Fruit fly (Drosophila melanogaster): Measurements from ENCODE around the gene LManIII.

LManIII gene

DNA sequence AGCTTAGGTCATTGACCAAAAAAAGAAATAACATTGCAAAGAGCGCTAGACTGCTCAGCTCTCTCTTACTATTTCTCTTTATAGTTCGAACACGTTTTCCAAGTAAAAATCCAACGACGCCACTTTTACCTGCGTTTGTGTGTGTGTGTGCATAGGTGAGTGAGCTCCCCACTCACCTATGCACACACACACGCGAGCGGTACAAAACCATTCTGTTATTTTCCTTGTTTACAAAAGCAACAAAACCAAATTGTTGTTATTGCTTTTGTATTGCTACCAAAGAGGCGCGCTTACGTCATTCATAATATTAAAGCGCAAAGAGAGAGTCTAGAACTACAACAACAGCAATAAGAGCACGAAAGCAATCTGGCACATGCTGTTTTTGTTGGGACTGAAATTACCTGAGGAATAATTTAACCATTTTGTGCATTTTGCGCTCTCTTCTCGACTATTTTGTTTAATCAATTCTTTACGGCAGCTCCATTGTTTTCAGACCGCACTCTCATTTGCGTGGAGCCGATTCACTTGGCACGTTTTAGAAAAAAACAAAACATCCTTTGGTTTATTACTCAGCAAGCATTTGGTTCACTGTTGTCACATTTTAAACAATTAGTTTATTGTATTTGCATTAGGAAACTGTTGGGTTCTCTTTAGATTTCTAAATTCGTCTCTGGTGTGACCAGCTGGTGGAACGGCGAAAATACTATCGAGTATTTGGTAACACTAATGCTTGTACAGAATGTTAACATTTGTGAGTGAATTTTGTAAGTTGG lies 28.3 kb downstream of the LManIII start, which contains the start of gene raw (continued):
- TF ChIP-seq Dip2 (GFP tag; IDR thresholded peaks at IDR 0.05) (no peak), sisA (GFP tag; IDR thresholded peaks at IDR 0.05) (no peak), Dref (GFP tag; IDR thresholded peaks at IDR 0.05) (no peak), CG1529 (GFP tag; optimal IDR thresholded peaks at IDR 0.05) (no peak), CG8924 (tag; optimal IDR thresholded peaks at IDR 0.05) (peak; percentile 85), sim (GFP tag; IDR thresholded peaks at IDR 0.05) (no peak), CG7928 (GFP tag; optimal IDR thresholded peaks at IDR 0.05) (no peak), CG6654 (GFP tag; optimal IDR thresholded peaks at IDR 0.05) (no peak), CG31388 (GFP tag; optimal IDR thresholded peaks at IDR 0.05) (no peak), Max (GFP tag; optimal IDR thresholded peaks at IDR 0.05) (no peak), lola (GFP tag; optimal IDR thresholded peaks at IDR 0.05) (no peak), Hmr (GFP tag; optimal IDR thresholded peaks at IDR 0.05) (peak; percentile 29), Lpt (GFP tag; optimal IDR thresholded peaks at IDR 0.05) (no peak), Dip3 (GFP tag; optimal IDR thresholded peaks at IDR 0.05) (no peak), CG11456 (GFP tag; IDR thresholded peaks at IDR 0.05) (no peak), CG17385 (GFP tag; optimal IDR thresholded peaks at IDR 0.05) (peak; percentile 52), al (GFP tag; IDR thresholded peaks at IDR 0.05) (no peak), YL-1 (GFP tag; optimal IDR thresholded peaks at IDR 0.05) (peak; percentile 16), Fer2 (tag; optimal IDR thresholded peaks at IDR 0.05) (no peak), wdn (GFP tag; IDR thresholded peaks at IDR 0.05) (no peak), sd (tag; optimal IDR thresholded peaks at IDR 0.05) (peak; percentile 60), D19A (tag; optimal IDR thresholded peaks at IDR 0.05) (no peak), dati (GFP tag; IDR thresholded peaks at IDR 0.05) (no peak), ERR (GFP tag; optimal IDR thresholded peaks at IDR 0.05) (no peak), CG18011 (GFP tag; optimal IDR thresholded peaks at IDR 0.05) (no peak), Atf-2 (GFP tag; optimal IDR thresholded peaks at IDR 0.05) (no peak), Xrp1 (GFP tag; IDR thresholded peaks at IDR 0.05) (no peak), Fer1 (GFP tag; optimal IDR thresholded peaks at IDR 0.05) (peak; percentile 66), Tbp (GFP tag; optimal IDR thresholded peaks at IDR 0.05) (no peak), CkIIα-i1 (GFP tag; IDR thresholded peaks at IDR 0.05) (no peak), Side (GFP tag; optimal IDR thresholded peaks at IDR 0.05) (peak; percentile 42), grn (GFP tag; optimal IDR thresholded peaks at IDR 0.05) (no peak), ash1 (GFP tag; optimal IDR thresholded peaks at IDR 0.05) (no peak), HmgZ (tag; optimal IDR thresholded peaks at IDR 0.05) (no peak), pum (GFP tag; optimal IDR thresholded peaks at IDR 0.05) (no peak), CG6813 (GFP tag; optimal IDR thresholded peaks at IDR 0.05) (peak; percentile 6), CG11093 (GFP tag; IDR thresholded peaks at IDR 0.05) (no peak), CG5953 (GFP tag; IDR thresholded peaks at IDR 0.05) (no peak), croc (GFP tag; conservative IDR thresholded peaks at IDR 0.05) (no peak), br (optimal IDR thresholded peaks at IDR 0.05) (no peak), Med (GFP tag) (peak; percentile 75), tio (GFP tag; optimal IDR thresholded peaks at IDR 0.05) (no peak), CG5180 (GFP tag; optimal IDR thresholded peaks at IDR 0.05) (no peak), gro (GFP tag; optimal IDR thresholded peaks at IDR 0.05) (peak; percentile 17), CoRest (tag; optimal IDR thresholded peaks at IDR 0.05) (no peak), zen2 (GFP tag; IDR thresholded peaks at IDR 0.05; ENCODE audit: partially characterized antibody) (no peak), CG17612 (GFP tag; IDR thresholded peaks at IDR 0.05) (no peak), Dek (tag; optimal IDR thresholded peaks at IDR 0.05) (no peak), Myb (GFP tag; optimal IDR thresholded peaks at IDR 0.05) (no peak), sens-2 (GFP tag; IDR thresholded peaks at IDR 0.05) (no peak; the same call in 1 of the 2 replicates), CG10462 (GFP tag; optimal IDR thresholded peaks at IDR 0.05) (no peak)

All from whole organism, embryonic.